Worm (Caenorhabditis elegans) whole organism, L4 larva: ENCODE results near the gene arrd-28.

ENCODE experiments used
- D1046.2 ChIP-seq: fragments of 200-800 bp; sonication (Bioruptor generic); IDR thresholded peaks from 2 replicates; pipeline ENCODE4 v1.3.6; 2022; ENCODE audit warnings: missing genetic modification characterization, missing compliant biosample characterization
- F10B5.3 ChIP-seq: sonication (generic microtip); optimal IDR thresholded peaks from 2 replicates; lab custom pipeline; 2016; ENCODE audit warnings: mild to moderate bottlenecking, missing genetic modification characterization, missing compliant biosample characterization
- T26A8.4 ChIP-seq: fragments of 200-800 bp; sonication (Bioruptor generic); IDR thresholded peaks from 2 replicates; pipeline ENCODE4 v1.3.6; 2022; ENCODE audit warnings: missing genetic modification characterization, missing compliant biosample characterization
- Y105C5A.15 ChIP-seq: fragments of 200-800 bp; sonication (Bioruptor generic); IDR thresholded peaks from 2 replicates; pipeline ENCODE4 v1.3.6; 2022; ENCODE audit warnings: missing genetic modification characterization, missing compliant biosample characterization
- Y48G9A.11 ChIP-seq: fragments of 200-800 bp; sonication (Bioruptor generic); IDR thresholded peaks from 2 replicates; pipeline ENCODE4 v1.3.6; 2022; ENCODE audit warnings: missing genetic modification reagents, missing genetic modification characterization, missing compliant biosample characterization
- ZK337.2 ChIP-seq: fragments of 200-800 bp; sonication (Bioruptor generic); IDR thresholded peaks from 2 replicates; pipeline ENCODE4 v1.3.6; 2022; ENCODE audit warnings: missing genetic modification reagents, missing genetic modification characterization, missing compliant biosample characterization
- ama-1 ChIP-seq: fragments of 150-350 bp; optimal IDR thresholded peaks from 2 replicates; lab custom pipeline; 2014; ENCODE audit warnings: inconsistent platforms, mixed read lengths
- ceh-20 ChIP-seq: fragments of 200-800 bp; sonication (Bioruptor generic); IDR thresholded peaks from 2 replicates; pipeline ENCODE4 v1.3.6; 2022; ENCODE audit warnings: missing genetic modification reagents, missing genetic modification characterization, missing compliant biosample characterization
- ceh-62 ChIP-seq: sonication (generic microtip); optimal IDR thresholded peaks from 2 replicates; lab custom pipeline; 2017; ENCODE audit warnings: missing biosample characterization, missing genetic modification characterization
- ceh-82 ChIP-seq: sonication (generic microtip); optimal IDR thresholded peaks from 2 replicates; lab custom pipeline; 2017; ENCODE audit warnings: missing biosample characterization, missing genetic modification characterization
- ces-1 ChIP-seq: fragments of 150-350 bp; sonication (generic microtip); optimal IDR thresholded peaks from 4 replicates; lab custom pipeline; 2014; ENCODE audit warnings: missing biosample characterization, missing genetic modification reagents, missing genetic modification characterization
- daf-19 ChIP-seq: fragments of 200-800 bp; sonication (Bioruptor generic); conservative IDR thresholded peaks from 2 replicates; pipeline ENCODE4 v1.3.6; 2022; ENCODE audit warnings: missing genetic modification characterization, missing compliant biosample characterization
- daf-8 ChIP-seq: fragments of 200-800 bp; sonication (Bioruptor generic); IDR thresholded peaks from 2 replicates; pipeline ENCODE4 v1.3.6; 2022; ENCODE audit warnings: missing genetic modification characterization, missing compliant biosample characterization
- dmd-6 ChIP-seq: fragments of 200-800 bp; sonication (Bioruptor generic); IDR thresholded peaks from 2 replicates; pipeline ENCODE4 v1.3.6; 2022; ENCODE audit warnings: missing genetic modification reagents, missing genetic modification characterization, missing compliant biosample characterization
- dve-1 ChIP-seq: sonication (generic microtip); optimal IDR thresholded peaks from 2 replicates; lab custom pipeline; 2017; ENCODE audit warnings: antibody characterized with exemption, mild to moderate bottlenecking, missing genetic modification characterization, missing compliant biosample characterization; ENCODE audit not compliant: insufficient read depth
- egl-27 ChIP-seq: sonication (generic microtip); optimal IDR thresholded peaks from 3 replicates; lab custom pipeline; 2017; ENCODE audit warnings: missing biosample characterization, missing genetic modification reagents, missing genetic modification characterization
- fkh-10 ChIP-seq: fragments of 150-350 bp; optimal IDR thresholded peaks from 2 replicates; lab custom pipeline; 2014; ENCODE audit warnings: missing biosample characterization, missing genetic modification reagents, missing genetic modification characterization
- hif-1 ChIP-seq, 2 experiments: sonication (generic microtip); optimal IDR thresholded peaks; 2 replicates each; lab custom pipeline; 2016 to 2017; ENCODE audit warnings: missing compliant biosample characterization in 2 of 2, missing genetic modification characterization in 2 of 2, missing genetic modification reagents in 2 of 2, missing genotype in 2 of 2, mild to moderate bottlenecking in 1 of 2
- hlh-11 ChIP-seq: fragments of 200-800 bp; sonication (Bioruptor generic); optimal IDR thresholded peaks from 2 replicates; lab custom pipeline; 2018; ENCODE audit warnings: mild to moderate bottlenecking, missing genetic modification characterization, missing compliant biosample characterization
- hmg-1.1 ChIP-seq: fragments of 200-800 bp; sonication (Bioruptor generic); IDR thresholded peaks from 2 replicates; pipeline ENCODE4 v1.3.6; 2022; ENCODE audit warnings: missing genetic modification reagents, missing genetic modification characterization, missing compliant biosample characterization
- lim-7 ChIP-seq: fragments of 200-800 bp; sonication (Bioruptor generic); IDR thresholded peaks from 2 replicates; pipeline ENCODE4 v1.3.6; 2022; ENCODE audit warnings: missing genetic modification characterization, missing compliant biosample characterization
- lin-1 ChIP-seq: fragments of 200-800 bp; sonication (Bioruptor generic); IDR thresholded peaks from 2 replicates; pipeline ENCODE4 v1.3.6; 2022; ENCODE audit warnings: missing genetic modification reagents, missing genetic modification characterization, missing compliant biosample characterization
- lin-15B ChIP-seq: fragments of 150-350 bp; sonication (generic microtip); optimal IDR thresholded peaks from 3 replicates; lab custom pipeline; 2014; ENCODE audit warnings: missing biosample characterization, missing genetic modification characterization
- lin-29 ChIP-seq: fragments of 200-800 bp; sonication (Bioruptor generic); IDR thresholded peaks from 2 replicates; pipeline ENCODE4 v1.3.6; 2022; ENCODE audit warnings: missing genetic modification reagents, missing genetic modification characterization, missing compliant biosample characterization
- lin-38 ChIP-seq: fragments of 200-800 bp; sonication (Bioruptor generic); IDR thresholded peaks from 2 replicates; pipeline ENCODE4 v1.3.6; 2022; ENCODE audit warnings: missing genetic modification reagents, missing genetic modification characterization, missing compliant biosample characterization
- lin-39 ChIP-seq: fragments of 150-350 bp; optimal IDR thresholded peaks from 2 replicates; lab custom pipeline; 2014; ENCODE audit warnings: missing biosample characterization, missing genetic modification reagents, missing genetic modification characterization
- lir-3 ChIP-seq: sonication (generic microtip); optimal IDR thresholded peaks from 2 replicates; lab custom pipeline; 2016; ENCODE audit warnings: mild to moderate bottlenecking, missing genetic modification characterization, missing compliant biosample characterization
- lsy-2 ChIP-seq, 2 experiments: fragments of 150-350 bp in 1 of 2; sonication (generic microtip) in 1 of 2; optimal IDR thresholded peaks; 2 replicates each; lab custom pipeline; 2014 to 2017; ENCODE audit warnings: missing biosample characterization in 2 of 2, missing genetic modification characterization in 2 of 2
- mdl-1 ChIP-seq, 2 experiments: fragments of 150-350 bp in 1 of 2; sonication (generic microtip) in 1 of 2; optimal IDR thresholded peaks; 2 replicates each; lab custom pipeline; 2014 to 2017; ENCODE audit warnings: missing biosample characterization in 2 of 2, missing genetic modification characterization in 2 of 2
- mep-1 ChIP-seq: fragments of 150-350 bp; sonication (generic microtip); optimal IDR thresholded peaks from 3 replicates; lab custom pipeline; 2014; ENCODE audit warnings: missing biosample characterization, missing genetic modification characterization
- mxl-2 ChIP-seq: fragments of 200-800 bp; sonication (Bioruptor generic); conservative IDR thresholded peaks from 2 replicates; pipeline ENCODE4 v1.3.6; 2022; ENCODE audit warnings: missing genetic modification reagents, missing genetic modification characterization, missing compliant biosample characterization
- mxl-3 ChIP-seq: fragments of 200-800 bp; sonication (Bioruptor generic); optimal IDR thresholded peaks from 2 replicates; lab custom pipeline; 2018; ENCODE audit warnings: mild to moderate bottlenecking, missing genetic modification characterization, missing compliant biosample characterization
- nhr-10 ChIP-seq: fragments of 150-350 bp; optimal IDR thresholded peaks from 2 replicates; lab custom pipeline; 2014; ENCODE audit warnings: missing biosample characterization, missing genetic modification characterization
- nhr-11 ChIP-seq: fragments of 150-350 bp; optimal IDR thresholded peaks from 2 replicates; lab custom pipeline; 2014; ENCODE audit warnings: missing biosample characterization, missing genetic modification characterization
- nhr-237 ChIP-seq: sonication (generic microtip); optimal IDR thresholded peaks from 2 replicates; lab custom pipeline; 2017; ENCODE audit warnings: missing biosample characterization, missing genetic modification characterization
- nhr-28 ChIP-seq: fragments of 150-350 bp; optimal IDR thresholded peaks from 2 replicates; lab custom pipeline; 2014; ENCODE audit warnings: missing biosample characterization, missing genetic modification characterization
- nhr-42 ChIP-seq: fragments of 200-800 bp; sonication (Bioruptor generic); IDR thresholded peaks from 2 replicates; pipeline ENCODE4 v1.3.6; 2022; ENCODE audit warnings: missing genetic modification characterization, missing compliant biosample characterization
- nhr-48 ChIP-seq: sonication (generic microtip); optimal IDR thresholded peaks from 2 replicates; lab custom pipeline; 2016; ENCODE audit warnings: mild to moderate bottlenecking, missing genetic modification characterization, missing compliant biosample characterization
- nhr-6 ChIP-seq: fragments of 150-350 bp; optimal IDR thresholded peaks from 2 replicates; lab custom pipeline; 2014; ENCODE audit warnings: missing biosample characterization, missing genetic modification characterization
- nhr-76 ChIP-seq: fragments of 150-350 bp; optimal IDR thresholded peaks from 2 replicates; lab custom pipeline; 2014; ENCODE audit warnings: missing biosample characterization, missing genetic modification characterization
- nhr-77 ChIP-seq: fragments of 150-350 bp; optimal IDR thresholded peaks from 2 replicates; lab custom pipeline; 2014; ENCODE audit warnings: missing biosample characterization, missing genetic modification characterization
- pha-4 ChIP-seq, 2 experiments: fragments of 150-350 bp in 1 of 2; fragments of 200-800 bp in 1 of 2; sonication (Bioruptor generic) in 1 of 2; IDR thresholded peaks in 1 of 2; optimal IDR thresholded peaks in 1 of 2; 2 replicates each; pipeline versions ENCODE4 v1.3.6 to Lab custom; 2014 to 2022; ENCODE audit warnings: missing genetic modification characterization in 2 of 2, missing genetic modification reagents in 2 of 2, missing biosample characterization in 1 of 2, missing compliant biosample characterization in 1 of 2
- pqm-1 ChIP-seq: sonication (generic microtip); optimal IDR thresholded peaks from 2 replicates; lab custom pipeline; 2017; ENCODE audit warnings: missing biosample characterization, missing genetic modification characterization
- rbr-2 ChIP-seq: sonication (generic microtip); optimal IDR thresholded peaks from 2 replicates; lab custom pipeline; 2016; ENCODE audit warnings: missing genotype, missing genetic modification characterization, missing compliant biosample characterization
- skn-1 ChIP-seq: fragments of 150-350 bp; optimal IDR thresholded peaks from 2 replicates; lab custom pipeline; 2014; ENCODE audit warnings: missing biosample characterization, missing genetic modification characterization
- spr-1 ChIP-seq: sonication (generic microtip); optimal IDR thresholded peaks from 2 replicates; lab custom pipeline; 2016; ENCODE audit warnings: mild to moderate bottlenecking, missing genetic modification characterization, missing compliant biosample characterization
- tag-97 ChIP-seq: fragments of 200-800 bp; sonication (Bioruptor generic); IDR thresholded peaks from 2 replicates; pipeline ENCODE4 v1.3.6; 2022; ENCODE audit warnings: missing genetic modification characterization, missing compliant biosample characterization
- unc-130 ChIP-seq: sonication (generic microtip); optimal IDR thresholded peaks from 2 replicates; lab custom pipeline; 2016; ENCODE audit warnings: missing genetic modification reagents, missing genetic modification characterization, missing compliant biosample characterization
- unc-62 ChIP-seq, 3 experiments: fragments of 150-350 bp in 1 of 3; sonication (generic microtip); optimal IDR thresholded peaks in 2 of 3; peaks in 1 of 3; 1 replicate in 1 of 3; 2 replicates in 2 of 3; lab custom pipeline; 2014 to 2017; ENCODE audit warnings: missing biosample characterization in 3 of 3, missing genetic modification characterization in 3 of 3, missing genetic modification reagents in 3 of 3, missing genotype in 1 of 3
- zag-1 ChIP-seq: fragments of 150-350 bp; optimal IDR thresholded peaks from 2 replicates; lab custom pipeline; 2014; ENCODE audit warnings: missing biosample characterization, missing genetic modification characterization
- zfp-3 ChIP-seq: fragments of 200-800 bp; sonication (Bioruptor generic); conservative IDR thresholded peaks from 2 replicates; pipeline ENCODE4 v1.3.6; 2022; ENCODE audit warnings: missing genetic modification reagents, missing genetic modification characterization, missing compliant biosample characterization
- ztf-7 ChIP-seq: fragments of 150-350 bp; optimal IDR thresholded peaks from 2 replicates; lab custom pipeline; 2014; ENCODE audit warnings: missing biosample characterization, missing genetic modification characterization

Gene arrd-28

DNA sequence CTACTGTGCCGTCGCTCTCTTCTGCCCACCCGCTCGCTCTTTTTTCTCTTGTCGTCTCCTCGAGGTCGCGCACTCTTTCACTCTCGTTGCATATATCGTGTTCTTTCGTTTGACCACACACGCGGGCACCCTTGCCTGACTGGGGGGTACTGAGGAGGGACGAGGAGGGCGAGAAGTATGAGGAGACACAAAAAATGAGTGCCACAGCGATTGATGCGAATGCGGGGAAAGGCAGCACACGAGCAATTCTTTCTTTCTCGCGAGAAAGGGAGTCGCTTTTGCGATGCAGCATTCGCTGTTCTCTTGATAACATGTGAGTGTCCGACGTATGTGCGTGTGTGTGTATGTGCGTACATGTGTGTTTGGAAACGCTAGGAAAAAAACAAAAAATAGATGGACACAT lies 4.7 kb downstream of the arrd-28 start (continued):
- TF ChIP-seq ztf-7 (tag; lab: Kevin White, UChicago): no peak
- peak; percentile 92 for TF ChIP-seq rbr-2 (tag; lab: Kevin White, UChicago)
- no peak for TF ChIP-seq Y48G9A.11 (GFP tag; lab: Robert Waterston, UW)
- TF ChIP-seq dmd-6: peak; percentile 51
- TF ChIP-seq nhr-42 (GFP tag; lab: Robert Waterston, UW): peak; percentile 55; the same call in 1 of the 2 replicates
- no peak for TF ChIP-seq nhr-237 (tag; lab: Kevin White, UChicago)
- peak; percentile 40; the same call in 1 of the 2 replicates for TF ChIP-seq lin-38 (GFP tag; lab: Robert Waterston, UW)
- TF ChIP-seq Y105C5A.15: no peak
- no peak for TF ChIP-seq egl-27 (tag; lab: Kevin White, UChicago)
- no peak for TF ChIP-seq tag-97 (GFP tag; lab: Robert Waterston, UW)
- peak; percentile 58 for TF ChIP-seq fkh-10
- peak; percentile 53 for TF ChIP-seq nhr-48 (tag; lab: Kevin White, UChicago)
- TF ChIP-seq mxl-2 (GFP tag; lab: Robert Waterston, UW): no peak
- TF ChIP-seq unc-130 (GFP tag; lab: Kevin White, UChicago): no peak
- TF ChIP-seq pha-4 (GFP tag; IDR thresholded peaks at IDR 0.05; lab: Robert Waterston, UW): peak; percentile 40; the same call in 1 of the 2 replicates
- TF ChIP-seq pha-4 (tag; optimal IDR thresholded peaks at IDR 0.05; lab: Kevin White, UChicago): no peak
- TF ChIP-seq ceh-62 (tag; lab: Kevin White, UChicago): no peak
- peak; percentile 91 for TF ChIP-seq hlh-11 (tag; lab: Kevin White, UChicago)
- no peak for TF ChIP-seq D1046.2
- peak; percentile 64 for TF ChIP-seq nhr-77 (tag; lab: Kevin White, UChicago)
- peak; percentile 94 for TF ChIP-seq mep-1
- peak; percentile 91 for TF ChIP-seq hmg-1.1 (GFP tag; lab: Robert Waterston, UW)
- peak; percentile 14 to 73 for TF ChIP-seq lsy-2 (tag; optimal IDR thresholded peaks at IDR 0.05; lab: Kevin White, UChicago)
- TF ChIP-seq nhr-6 (tag; lab: Kevin White, UChicago): peak; percentile 31
- TF ChIP-seq mdl-1 (tag; optimal IDR thresholded peaks at IDR 0.05; lab: Kevin White, UChicago): peak; percentile 93 to 97
- no peak for TF ChIP-seq lir-3
- TF ChIP-seq lim-7 (GFP tag; lab: Robert Waterston, UW): no peak
- peak in 1 of 2 experiments; percentile 100 for TF ChIP-seq unc-62 (GFP tag; optimal IDR thresholded peaks at IDR 0.05 in 1 of 2; lab: Kevin White, UChicago)
- TF ChIP-seq unc-62 (tag; optimal IDR thresholded peaks at IDR 0.05; lab: Kevin White, UChicago): no peak
- no peak for TF ChIP-seq daf-8 (GFP tag; lab: Robert Waterston, UW)
- no peak for TF ChIP-seq zag-1 (tag; lab: Kevin White, UChicago)
- TF ChIP-seq nhr-10: peak; percentile 29
- TF ChIP-seq nhr-76 (tag; lab: Kevin White, UChicago): no peak
- peak; percentile 85 for TF ChIP-seq nhr-28
- no peak for TF ChIP-seq skn-1 (tag; lab: Kevin White, UChicago)
- peak; percentile 86 for TF ChIP-seq nhr-11 (tag; lab: Kevin White, UChicago)
- TF ChIP-seq lin-29 (GFP tag; lab: Robert Waterston, UW): no peak
- no peak for TF ChIP-seq lin-15B (tag; lab: Kevin White, UChicago)
- peak; percentile 57; the same call in 1 of the 2 replicates for TF ChIP-seq ceh-20 (GFP tag; lab: Robert Waterston, UW)
- TF ChIP-seq mxl-3 (GFP tag; lab: Kevin White, UChicago): peak; percentile 92
- peak; percentile 14 for TF ChIP-seq ama-1 (lab: Kevin White, UChicago)
- peak; percentile 21 to 68 for TF ChIP-seq hif-1 (tag; optimal IDR thresholded peaks at IDR 0.05; lab: Kevin White, UChicago)
- peak; percentile 13 for TF ChIP-seq spr-1 (tag; lab: Kevin White, UChicago)
- TF ChIP-seq ces-1: no peak
- TF ChIP-seq T26A8.4: peak; percentile 63
- TF ChIP-seq ceh-82 (tag; lab: Kevin White, UChicago): no peak
- peak; percentile 20 for TF ChIP-seq pqm-1 (tag; lab: Kevin White, UChicago)
- no peak for TF ChIP-seq zfp-3 (GFP tag; lab: Robert Waterston, UW)
- TF ChIP-seq lin-1 (GFP tag; lab: Robert Waterston, UW): peak; percentile 35; the same call in 1 of the 2 replicates
- peak; percentile 83 for TF ChIP-seq dve-1
- peak; percentile 8 for TF ChIP-seq F10B5.3 (tag; lab: Kevin White, UChicago)
- no peak for TF ChIP-seq lin-39
- no peak for TF ChIP-seq daf-19 (GFP tag; lab: Robert Waterston, UW)
- TF ChIP-seq ZK337.2 (GFP tag; lab: Robert Waterston, UW): no peak
